Fruit fly (Drosophila melanogaster): ENCODE data around the gene Sec13.

Sec13 gene

dm6 chr3R:23314332-23314731 is 41.7 kb upstream of the Sec13 start:
- TF ChIP-seq fru (GFP tag; optimal IDR thresholded peaks at IDR 0.05) (no peak), usp (GFP tag; optimal IDR thresholded peaks at IDR 0.05) (no peak), CG32264 (GFP tag; optimal IDR thresholded peaks at IDR 0.05) (no peak), lola (GFP tag; optimal IDR thresholded peaks at IDR 0.05) (no peak), Mio (GFP tag; optimal IDR thresholded peaks at IDR 0.05) (no peak), HLH106 (tag; optimal IDR thresholded peaks at IDR 0.05) (peak; percentile 14), Hr83 (GFP tag; optimal IDR thresholded peaks at IDR 0.05; ENCODE audit: poor library complexity, severe bottlenecking) (no peak), psq (GFP tag; optimal IDR thresholded peaks at IDR 0.05) (peak; percentile 24), h (GFP tag; optimal IDR thresholded peaks at IDR 0.05) (no peak), Hr78 (GFP tag; optimal IDR thresholded peaks at IDR 0.05) (no peak), Vsx2 (GFP tag; optimal IDR thresholded peaks at IDR 0.05; ENCODE audit: partially characterized antibody) (peak; percentile 1), br (GFP tag; optimal IDR thresholded peaks at IDR 0.05) (no peak), ey (GFP tag; optimal IDR thresholded peaks at IDR 0.05) (no peak), dl (GFP tag; optimal IDR thresholded peaks at IDR 0.05; ENCODE audit: insufficient read depth in 1 of 2, partially characterized antibody in 2 of 2) (peak; percentile 60 to 67), dsf (GFP tag; optimal IDR thresholded peaks at IDR 0.05; ENCODE audit: borderline replicate concordance) (no peak), Jra (GFP tag; optimal IDR thresholded peaks at IDR 0.05) (no peak), dmrt93B (GFP tag; optimal IDR thresholded peaks at IDR 0.05) (no peak), Hnf4 (GFP tag; optimal IDR thresholded peaks at IDR 0.05) (no peak), Sp1 (GFP tag; optimal IDR thresholded peaks at IDR 0.05) (peak; percentile 45), CG9705 (GFP tag; optimal IDR thresholded peaks at IDR 0.05) (no peak), Dfd (GFP tag; optimal IDR thresholded peaks at IDR 0.05) (no peak), sv (GFP tag; optimal IDR thresholded peaks at IDR 0.05) (no peak), Dif (GFP tag; optimal IDR thresholded peaks at IDR 0.05; ENCODE audit: partially characterized antibody) (peak; percentile 76), foxo (GFP tag; optimal IDR thresholded peaks at IDR 0.05) (no peak), jim (GFP tag; optimal IDR thresholded peaks at IDR 0.05) (peak; percentile 27), pan (optimal IDR thresholded peaks at IDR 0.05) (no peak), rgr (GFP tag; optimal IDR thresholded peaks at IDR 0.05) (no peak), GATAd (GFP tag; optimal IDR thresholded peaks at IDR 0.05) (no peak), Myc (optimal IDR thresholded peaks at IDR 0.05) (no peak), Abd-B (GFP tag; optimal IDR thresholded peaks at IDR 0.05) (no peak), CrebA (GFP tag; optimal IDR thresholded peaks at IDR 0.05; ENCODE audit: borderline replicate concordance) (no peak), N (GFP tag; optimal IDR thresholded peaks at IDR 0.05) (no peak), sage (GFP tag; optimal IDR thresholded peaks at IDR 0.05) (no peak), tai (GFP tag; optimal IDR thresholded peaks at IDR 0.05) (no peak), OdsH (GFP tag; optimal IDR thresholded peaks at IDR 0.05) (no peak), brk (GFP tag; optimal IDR thresholded peaks at IDR 0.05) (no peak), Rel (GFP tag; optimal IDR thresholded peaks at IDR 0.05) (no peak), Rel (tag; optimal IDR thresholded peaks at IDR 0.05) (no peak), woc (GFP tag; optimal IDR thresholded peaks at IDR 0.05) (no peak)

dm6 chr3R:23315221-23315620 is 40.9 kb upstream of the Sec13 start:
- TF ChIP-seq psq (GFP tag; optimal IDR thresholded peaks at IDR 0.05) (peak; percentile 21), jim (GFP tag; optimal IDR thresholded peaks at IDR 0.05) (no peak)

DNA sequence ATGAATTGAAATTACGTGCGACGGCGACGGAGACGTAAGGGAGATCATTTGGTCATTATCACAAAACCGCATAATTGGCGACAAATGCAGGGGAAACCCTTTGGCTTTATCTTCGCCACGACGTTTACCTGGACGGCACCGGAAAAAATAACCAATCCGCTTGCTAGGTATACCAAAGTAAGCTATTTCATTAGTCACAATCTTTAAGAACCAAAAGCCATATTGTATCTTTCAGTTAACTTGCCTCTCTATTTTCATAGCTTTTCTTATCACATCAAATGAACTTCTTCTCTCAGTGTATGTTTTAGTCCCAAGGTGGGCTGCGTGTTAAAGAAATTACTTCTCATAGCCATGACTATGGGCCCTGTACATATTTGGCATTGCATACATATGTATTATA is 40.4 kb upstream of the Sec13 start:
- no peak for TF ChIP-seq CG9705 (GFP tag; optimal IDR thresholded peaks at IDR 0.05)
- TF ChIP-seq CG32264 (GFP tag; optimal IDR thresholded peaks at IDR 0.05) = no peak
- no peak for TF ChIP-seq sv (GFP tag; optimal IDR thresholded peaks at IDR 0.05)
- TF ChIP-seq CrebA (GFP tag; optimal IDR thresholded peaks at IDR 0.05; ENCODE audit: borderline replicate concordance) = no peak
- TF ChIP-seq usp (GFP tag; optimal IDR thresholded peaks at IDR 0.05) = no peak
- TF ChIP-seq Sp1 (GFP tag; optimal IDR thresholded peaks at IDR 0.05) = no peak
- no peak for TF ChIP-seq rgr (GFP tag; optimal IDR thresholded peaks at IDR 0.05)
- no peak for TF ChIP-seq psq (GFP tag; optimal IDR thresholded peaks at IDR 0.05)
- TF ChIP-seq Dif (GFP tag; optimal IDR thresholded peaks at IDR 0.05; ENCODE audit: partially characterized antibody) = no peak
- no peak for TF ChIP-seq lola (GFP tag; optimal IDR thresholded peaks at IDR 0.05)
- peak in 1 of 2 experiments; percentile 5 for TF ChIP-seq foxo (GFP tag; optimal IDR thresholded peaks at IDR 0.05)
- TF ChIP-seq Vsx2 (GFP tag; optimal IDR thresholded peaks at IDR 0.05; ENCODE audit: partially characterized antibody) = no peak
- TF ChIP-seq ey (GFP tag; optimal IDR thresholded peaks at IDR 0.05) = peak; percentile 10
- TF ChIP-seq Myc (optimal IDR thresholded peaks at IDR 0.05) = no peak

Data from whole organism, wandering third instar larva.